Fruit fly (Drosophila melanogaster): ENCODE results near the gene pcx.

pcx gene

dm6 chrX:2270557-2270930 is 45.4 kb downstream of the pcx start, which contains the start of gene CG2924 (continued):
- no peak for TF ChIP-seq wor (GFP tag; IDR thresholded peaks at IDR 0.05)
- TF ChIP-seq gcm2 (GFP tag; optimal IDR thresholded peaks at IDR 0.05): no peak
- TF ChIP-seq CoRest (tag; optimal IDR thresholded peaks at IDR 0.05): peak; percentile 39
- peak; percentile 99 for TF ChIP-seq Scr (GFP tag; IDR thresholded peaks at IDR 0.05; ENCODE audit: partially characterized antibody)
- peak; percentile 0 for TF ChIP-seq CG10979 (tag; optimal IDR thresholded peaks at IDR 0.05)
- peak; percentile 2 to 63 for TF ChIP-seq Hr51 (GFP tag; optimal IDR thresholded peaks at IDR 0.05)
- TF ChIP-seq Bdp1 (GFP tag; optimal IDR thresholded peaks at IDR 0.05): peak; percentile 22
- TF ChIP-seq CG17829 (tag; optimal IDR thresholded peaks at IDR 0.05): peak; percentile 58
- TF ChIP-seq wek (GFP tag; optimal IDR thresholded peaks at IDR 0.05): peak; percentile 48
- TF ChIP-seq ham (GFP tag; IDR thresholded peaks at IDR 0.05): no peak
- no peak for TF ChIP-seq CG5953 (GFP tag; IDR thresholded peaks at IDR 0.05)
- no peak for TF ChIP-seq schlank (tag; optimal IDR thresholded peaks at IDR 0.05)
- peak; percentile 72; the same call in 1 of the 2 replicates for TF ChIP-seq vvl (GFP tag; IDR thresholded peaks at IDR 0.05)
- TF ChIP-seq CG14050 (GFP tag; IDR thresholded peaks at IDR 0.05): no peak
- TF ChIP-seq ftz-f1 (GFP tag; optimal IDR thresholded peaks at IDR 0.05): peak; percentile 68
- TF ChIP-seq scrt (GFP tag; optimal IDR thresholded peaks at IDR 0.05): no peak
- TF ChIP-seq ase (GFP tag; IDR thresholded peaks at IDR 0.05): no peak
- TF ChIP-seq bsh (GFP tag; optimal IDR thresholded peaks at IDR 0.05): no peak
- TF ChIP-seq Lim3 (GFP tag; IDR thresholded peaks at IDR 0.05): no peak
- peak; percentile 72 for TF ChIP-seq lbe (GFP tag; optimal IDR thresholded peaks at IDR 0.05)
- peak; percentile 82 for TF ChIP-seq Lhr (GFP tag; optimal IDR thresholded peaks at IDR 0.05)
- peak; percentile 70 for TF ChIP-seq dysf (GFP tag; IDR thresholded peaks at IDR 0.05)
- no peak for TF ChIP-seq CG4328 (GFP tag; optimal IDR thresholded peaks at IDR 0.05)
- no peak for TF ChIP-seq toy (GFP tag; IDR thresholded peaks at IDR 0.05)
- peak; percentile 89 for TF ChIP-seq HmgD (GFP tag; optimal IDR thresholded peaks at IDR 0.05)
- TF ChIP-seq Antp (GFP tag; optimal IDR thresholded peaks at IDR 0.05): peak; percentile 86
- TF ChIP-seq CG10321 (GFP tag; IDR thresholded peaks at IDR 0.05): no peak
- no peak for TF ChIP-seq Doc2 (GFP tag; IDR thresholded peaks at IDR 0.05)
- peak; percentile 84 for TF ChIP-seq CG2120 (GFP tag; optimal IDR thresholded peaks at IDR 0.05)
- no peak for TF ChIP-seq Dfd (GFP tag; optimal IDR thresholded peaks at IDR 0.05)
- peak; percentile 83 for TF ChIP-seq NFAT (GFP tag; IDR thresholded peaks at IDR 0.05)
- TF ChIP-seq wdn (GFP tag; IDR thresholded peaks at IDR 0.05): peak; percentile 62; the same call in 1 of the 2 replicates
- peak; percentile 100 for TF ChIP-seq ato (GFP tag; IDR thresholded peaks at IDR 0.05; ENCODE audit: partially characterized antibody)
- peak; percentile 89; the same call in 2 of the 4 replicates for TF ChIP-seq Gug (GFP tag; IDR thresholded peaks at IDR 0.05)
- TF ChIP-seq Dp (GFP tag; optimal IDR thresholded peaks at IDR 0.05): peak; percentile 93
- peak; percentile 38; the same call in 1 of the 2 replicates for TF ChIP-seq CG17612 (GFP tag; IDR thresholded peaks at IDR 0.05)
- TF ChIP-seq maf-S (GFP tag; optimal IDR thresholded peaks at IDR 0.05): peak; percentile 30
- TF ChIP-seq Mes4 (GFP tag; optimal IDR thresholded peaks at IDR 0.05): peak; percentile 42
- peak; percentile 59; the same call in 2 of the 3 replicates for TF ChIP-seq row (GFP tag; IDR thresholded peaks at IDR 0.05)
- peak; percentile 16 for TF ChIP-seq Deaf1 (tag; optimal IDR thresholded peaks at IDR 0.05)
- TF ChIP-seq crp (GFP tag; optimal IDR thresholded peaks at IDR 0.05): peak in 1 of 2 experiments; percentile 32
- TF ChIP-seq CG6272 (GFP tag; IDR thresholded peaks at IDR 0.05): peak; percentile 86
- no peak for TF ChIP-seq CG18476 (GFP tag; optimal IDR thresholded peaks at IDR 0.05)
- TF ChIP-seq CG11398 (GFP tag; optimal IDR thresholded peaks at IDR 0.05): no peak
- peak; percentile 22 for TF ChIP-seq grn (GFP tag; optimal IDR thresholded peaks at IDR 0.05)
- peak; percentile 80 for TF ChIP-seq Xbp1 (GFP tag; optimal IDR thresholded peaks at IDR 0.05)
- TF ChIP-seq CG7987 (GFP tag; optimal IDR thresholded peaks at IDR 0.05): peak; percentile 53
- no peak for TF ChIP-seq yki (optimal IDR thresholded peaks at IDR 0.05)
- peak; percentile 6 for TF ChIP-seq Atf-2 (GFP tag; optimal IDR thresholded peaks at IDR 0.05)
- no peak for TF ChIP-seq CG4730 (GFP tag; IDR thresholded peaks at IDR 0.05)
- peak; percentile 17 for TF ChIP-seq Neu2 (GFP tag; optimal IDR thresholded peaks at IDR 0.05; ENCODE audit: borderline replicate concordance)
- TF ChIP-seq btn (GFP tag; optimal IDR thresholded peaks at IDR 0.05): no peak
